Fruit fly (Drosophila melanogaster): ENCODE measurements around the gene Fhos.

Gene Fhos

DNA sequence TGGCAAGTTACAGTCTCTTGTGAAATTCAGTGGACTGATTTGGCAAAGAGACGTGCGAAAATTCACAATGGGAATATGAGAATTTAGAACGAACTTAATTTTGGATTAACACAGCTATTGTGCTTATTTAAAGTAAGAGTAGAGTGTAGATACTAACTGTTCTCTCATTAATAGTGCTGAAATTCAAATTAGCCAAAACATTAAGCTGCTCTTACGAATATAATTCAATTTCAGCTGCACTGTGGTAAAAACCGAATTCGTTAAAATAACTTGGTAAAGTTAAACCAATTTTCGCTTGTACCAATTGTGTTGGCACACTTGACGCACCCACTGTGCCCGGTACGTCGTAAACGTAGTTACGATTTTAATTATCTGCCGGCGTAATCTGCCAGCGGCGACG lies 14.5 kb downstream of the Fhos start (continued):
- TF ChIP-seq lz (GFP tag; optimal IDR thresholded peaks at IDR 0.05) (peak; percentile 66), CG32006 (GFP tag; optimal IDR thresholded peaks at IDR 0.05) (peak; percentile 84), CG10669 (GFP tag; optimal IDR thresholded peaks at IDR 0.05) (peak; percentile 69), Eip75B (GFP tag; optimal IDR thresholded peaks at IDR 0.05) (peak; percentile 68), salr (GFP tag; optimal IDR thresholded peaks at IDR 0.05) (peak; percentile 17 to 63), Gug (GFP tag; IDR thresholded peaks at IDR 0.05) (peak; percentile 48; the same call in 1 of the 2 replicates), CG31627 (GFP tag; optimal IDR thresholded peaks at IDR 0.05) (peak; percentile 72), dac (GFP tag; optimal IDR thresholded peaks at IDR 0.05) (peak; percentile 36), esn (GFP tag; optimal IDR thresholded peaks at IDR 0.05) (peak; percentile 70), fd59A (GFP tag; optimal IDR thresholded peaks at IDR 0.05) (peak; percentile 72), CG3032 (tag; optimal IDR thresholded peaks at IDR 0.05) (peak; percentile 69), pdm3 (GFP tag; optimal IDR thresholded peaks at IDR 0.05) (peak; percentile 76), CG1621 (tag; optimal IDR thresholded peaks at IDR 0.05) (peak; percentile 55), Hr38 (GFP tag; optimal IDR thresholded peaks at IDR 0.05) (no peak), CG9139 (GFP tag; optimal IDR thresholded peaks at IDR 0.05) (peak; percentile 30), Eip93F (GFP tag; optimal IDR thresholded peaks at IDR 0.05) (no peak), acj6 (GFP tag; optimal IDR thresholded peaks at IDR 0.05) (peak; percentile 73), achi (GFP tag; optimal IDR thresholded peaks at IDR 0.05) (peak; percentile 57), topi (GFP tag; optimal IDR thresholded peaks at IDR 0.05) (peak; percentile 69), CG6792 (GFP tag; optimal IDR thresholded peaks at IDR 0.05) (peak; percentile 68), CG11902 (GFP tag; optimal IDR thresholded peaks at IDR 0.05) (peak; percentile 63), CG8319 (GFP tag; optimal IDR thresholded peaks at IDR 0.05) (peak; percentile 48), ss (GFP tag; optimal IDR thresholded peaks at IDR 0.05) (peak; percentile 35 to 71), CG11294 (GFP tag; IDR thresholded peaks at IDR 0.05) (peak; percentile 24; the same call in 1 of the 2 replicates), Met (GFP tag; optimal IDR thresholded peaks at IDR 0.05) (peak; percentile 69)

DNA sequence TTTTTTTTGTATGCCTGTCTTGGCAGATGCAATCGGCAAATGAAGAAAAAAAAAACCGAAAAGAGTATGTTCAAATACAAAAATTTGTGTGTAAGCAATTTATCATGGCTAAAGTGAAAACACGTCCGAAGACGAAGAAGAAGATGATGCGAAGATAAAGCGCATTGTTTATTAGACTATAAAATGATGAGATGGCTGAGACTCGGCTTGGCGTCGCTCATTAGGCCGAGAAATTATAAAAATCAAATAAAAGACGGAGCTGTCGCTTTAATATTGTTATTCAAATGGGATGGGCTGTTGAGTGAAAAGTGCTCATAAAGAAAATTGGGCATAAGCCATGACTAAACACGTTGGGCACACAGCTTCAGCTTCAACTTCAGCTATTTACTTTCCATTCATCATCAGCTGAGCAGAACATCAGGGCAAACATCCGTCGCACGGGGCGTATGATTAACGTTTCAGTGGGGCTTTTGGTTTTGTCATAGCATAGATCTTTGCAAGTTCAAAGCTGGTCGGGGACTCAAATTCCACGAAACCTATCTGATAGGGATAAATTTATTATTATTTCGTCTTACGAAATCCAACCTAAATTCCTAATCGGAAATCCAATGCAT lies 17.3 kb downstream of the Fhos start:
- no peak for TF ChIP-seq CG11762 (GFP tag; optimal IDR thresholded peaks at IDR 0.05; ENCODE audit: insufficient read depth)
- no peak for TF ChIP-seq CG3032 (tag; optimal IDR thresholded peaks at IDR 0.05)
- peak; percentile 61 for TF ChIP-seq fkh (GFP tag; optimal IDR thresholded peaks at IDR 0.05)
- peak; percentile 9 for TF ChIP-seq Eip78C (GFP tag)
- no peak for TF ChIP-seq Ets21C (GFP tag; optimal IDR thresholded peaks at IDR 0.05)

- TF ChIP-seq spab (GFP tag; optimal IDR thresholded peaks at IDR 0.05) = peak; percentile 56
- TF ChIP-seq CG11294 (GFP tag; IDR thresholded peaks at IDR 0.05) = peak; percentile 46; the same call in 1 of the 2 replicates
- TF ChIP-seq Ets21C (GFP tag; optimal IDR thresholded peaks at IDR 0.05) = no peak
- peak; percentile 66 for TF ChIP-seq fd59A (GFP tag; optimal IDR thresholded peaks at IDR 0.05)
- peak; percentile 70 for TF ChIP-seq net (GFP tag; optimal IDR thresholded peaks at IDR 0.05)
- peak; percentile 58 for TF ChIP-seq CG3032 (tag; optimal IDR thresholded peaks at IDR 0.05)
- no peak for TF ChIP-seq Sox15 (GFP tag; optimal IDR thresholded peaks at IDR 0.05)
- peak in 1 of 2 experiments; percentile 24 for TF ChIP-seq salr (GFP tag; optimal IDR thresholded peaks at IDR 0.05)
- TF ChIP-seq cyc (GFP tag; optimal IDR thresholded peaks at IDR 0.05) = no peak
- peak; percentile 13 for TF ChIP-seq CG8319 (GFP tag; optimal IDR thresholded peaks at IDR 0.05)
- TF ChIP-seq Eip75B (GFP tag; optimal IDR thresholded peaks at IDR 0.05) = peak; percentile 32
- TF ChIP-seq Smox (GFP tag; optimal IDR thresholded peaks at IDR 0.05) = peak; percentile 1
- TF ChIP-seq eg (GFP tag; IDR thresholded peaks at IDR 0.05) = peak; percentile 83
- TF ChIP-seq CG7368 (GFP tag; optimal IDR thresholded peaks at IDR 0.05) = peak; percentile 7
- TF ChIP-seq dac (GFP tag; optimal IDR thresholded peaks at IDR 0.05) = peak; percentile 1
- TF ChIP-seq Gug (GFP tag; IDR thresholded peaks at IDR 0.05) = peak; percentile 57
- TF ChIP-seq esn (GFP tag; optimal IDR thresholded peaks at IDR 0.05) = peak; percentile 56
- peak; percentile 37 for TF ChIP-seq Met (GFP tag; optimal IDR thresholded peaks at IDR 0.05)
- TF ChIP-seq CG34406 (GFP tag; optimal IDR thresholded peaks at IDR 0.05) = peak; percentile 65
- TF ChIP-seq dsx (GFP tag; optimal IDR thresholded peaks at IDR 0.05; ENCODE audit: poor library complexity, severe bottlenecking) = peak; percentile 47
- no peak for TF ChIP-seq Eip93F (GFP tag; optimal IDR thresholded peaks at IDR 0.05)
- TF ChIP-seq Sox14 (GFP tag; optimal IDR thresholded peaks at IDR 0.05) = peak; percentile 31
- TF ChIP-seq CG31627 (GFP tag; optimal IDR thresholded peaks at IDR 0.05) = peak; percentile 26
- peak; percentile 86 for TF ChIP-seq CG15336 (GFP tag; IDR thresholded peaks at IDR 0.05)
- peak; percentile 94 for TF ChIP-seq Eip78C (GFP tag)
- TF ChIP-seq achi (GFP tag; optimal IDR thresholded peaks at IDR 0.05) = peak; percentile 66
- TF ChIP-seq Blimp-1 (GFP tag; optimal IDR thresholded peaks at IDR 0.05) = no peak
- peak; percentile 60 for TF ChIP-seq Lpt (GFP tag; optimal IDR thresholded peaks at IDR 0.05)
- peak; percentile 47 to 63 for TF ChIP-seq ss (GFP tag; optimal IDR thresholded peaks at IDR 0.05)
- no peak for TF ChIP-seq fkh (GFP tag; optimal IDR thresholded peaks at IDR 0.05)
- no peak for TF ChIP-seq CG16779 (tag; optimal IDR thresholded peaks at IDR 0.05)
These were observed 19.7 kb downstream of the Fhos start for dm6 chr3L:8772998-8773684.
